Fruit fly (Drosophila melanogaster) whole organism, prepupa: ENCODE data around the gene Vha26.

Experiments
- Blimp-1 ChIP-seq: fragments of 200-800 bp; sonication (Bioruptor generic); optimal IDR thresholded peaks from 3 replicates; lab custom pipeline; 2017; ENCODE audit warnings: missing biosample characterization, missing genetic modification characterization, mild to moderate bottlenecking, moderate library complexity, missing genetic modification reagents
- CG10631 ChIP-seq: fragments of 200-800 bp; sonication (Bioruptor generic); optimal IDR thresholded peaks from 2 replicates; lab custom pipeline; 2016; ENCODE audit warnings: missing biosample characterization, missing genetic modification characterization
- CG10669 ChIP-seq: fragments of 200-800 bp; sonication (Bioruptor generic); optimal IDR thresholded peaks from 3 replicates; lab custom pipeline; 2018; ENCODE audit warnings: missing biosample characterization, mild to moderate bottlenecking, missing genetic modification characterization, moderate library complexity
- CG11294 ChIP-seq: fragments of 200-800 bp; sonication (Bioruptor generic); IDR thresholded peaks from 2 replicates; pipeline ENCODE4 v1.3.6; 2022; ENCODE audit warnings: missing biosample characterization, missing genetic modification characterization
- CG15336 ChIP-seq: fragments of 200-800 bp; sonication (Bioruptor generic); IDR thresholded peaks from 2 replicates; pipeline ENCODE4 v1.3.6; 2022; ENCODE audit warnings: missing biosample characterization, missing genetic modification characterization
- CG1621 ChIP-seq: fragments of 200-800 bp; sonication (Bioruptor generic); optimal IDR thresholded peaks from 3 replicates; lab custom pipeline; 2018; ENCODE audit warnings: missing biosample characterization, mild to moderate bottlenecking, missing genetic modification characterization
- CG16779 ChIP-seq: fragments of 200-800 bp; sonication (Bioruptor generic); optimal IDR thresholded peaks from 3 replicates; lab custom pipeline; 2017; ENCODE audit warnings: missing biosample characterization, mild to moderate bottlenecking, missing genetic modification characterization
- CG3032 ChIP-seq: fragments of 200-800 bp; optimal IDR thresholded peaks from 2 replicates; lab custom pipeline; 2019; ENCODE audit warnings: missing biosample characterization, mild to moderate bottlenecking, missing genetic modification characterization, moderate library complexity
- CG3919 ChIP-seq: fragments of 200-800 bp; sonication (Bioruptor generic); optimal IDR thresholded peaks from 3 replicates; lab custom pipeline; 2016; ENCODE audit warnings: missing biosample characterization, missing genetic modification characterization
- CG6808 ChIP-seq: fragments of 200-800 bp; sonication (Bioruptor generic); optimal IDR thresholded peaks from 3 replicates; lab custom pipeline; 2017; ENCODE audit warnings: missing biosample characterization, missing genetic modification characterization, mild to moderate bottlenecking, moderate library complexity, missing genetic modification reagents
- CG6854 ChIP-seq: fragments of 200-800 bp; sonication (Bioruptor generic); optimal IDR thresholded peaks from 2 replicates; lab custom pipeline; 2017; ENCODE audit warnings: missing biosample characterization, mild to moderate bottlenecking, missing genetic modification characterization
- CG7368 ChIP-seq: fragments of 200-800 bp; sonication (Bioruptor generic); optimal IDR thresholded peaks from 3 replicates; lab custom pipeline; 2016; ENCODE audit warnings: missing biosample characterization, missing genetic modification characterization
- CG8632 ChIP-seq: fragments of 200-800 bp; sonication (Bioruptor generic); optimal IDR thresholded peaks from 3 replicates; lab custom pipeline; 2016; ENCODE audit warnings: missing biosample characterization, missing genetic modification characterization
- CG9139 ChIP-seq: fragments of 200-800 bp; sonication (Bioruptor generic); optimal IDR thresholded peaks from 3 replicates; lab custom pipeline; 2017; ENCODE audit warnings: missing biosample characterization, mild to moderate bottlenecking, missing genetic modification characterization
- Eip75B ChIP-seq: fragments of 200-800 bp; sonication (Bioruptor generic); optimal IDR thresholded peaks from 3 replicates; lab custom pipeline; 2016; ENCODE audit warnings: missing biosample characterization, missing genetic modification characterization
- Eip78C ChIP-seq: fragments of 200-800 bp; sonication (Bioruptor generic); peaks from one replicate; lab custom pipeline; 2016; ENCODE audit warnings: missing biosample characterization, missing genetic modification characterization
- Eip93F ChIP-seq: fragments of 200-800 bp; sonication (Bioruptor generic); optimal IDR thresholded peaks from 2 replicates; lab custom pipeline; 2016; ENCODE audit warnings: missing biosample characterization, mild to moderate bottlenecking, missing genetic modification characterization
- Ets96B ChIP-seq: fragments of 200-800 bp; optimal IDR thresholded peaks from 2 replicates; lab custom pipeline; 2019; ENCODE audit warnings: missing biosample characterization, mild to moderate bottlenecking, missing genetic modification characterization, moderate library complexity
- Gug ChIP-seq: fragments of 200-800 bp; sonication (Bioruptor generic); IDR thresholded peaks from 2 replicates; pipeline ENCODE4 v1.3.6; 2022; ENCODE audit warnings: missing biosample characterization, missing genetic modification characterization
- Hr38 ChIP-seq: sonication (Bioruptor generic); optimal IDR thresholded peaks from 2 replicates; lab custom pipeline; 2016; ENCODE audit warnings: missing biosample characterization, missing genetic modification characterization
- Hr39 ChIP-seq: fragments of 200-800 bp; sonication (Bioruptor generic); optimal IDR thresholded peaks from 2 replicates; lab custom pipeline; 2016; ENCODE audit warnings: missing biosample characterization, missing genetic modification characterization
- Hr4 ChIP-seq: fragments of 200-800 bp; sonication (Bioruptor generic); optimal IDR thresholded peaks from 3 replicates; lab custom pipeline; 2016; ENCODE audit warnings: missing biosample characterization, missing genetic modification characterization
- Lpt ChIP-seq: fragments of 200-800 bp; sonication (Bioruptor generic); optimal IDR thresholded peaks from 3 replicates; lab custom pipeline; 2016; ENCODE audit warnings: missing biosample characterization, missing genetic modification characterization
- Met ChIP-seq: fragments of 200-800 bp; sonication (Bioruptor generic); optimal IDR thresholded peaks from 3 replicates; lab custom pipeline; 2016; ENCODE audit warnings: missing biosample characterization, missing genetic modification characterization
- OdsH ChIP-seq: fragments of 200-800 bp; sonication (Bioruptor generic); optimal IDR thresholded peaks from 3 replicates; lab custom pipeline; 2016; ENCODE audit warnings: missing biosample characterization, missing genetic modification characterization
- Smox ChIP-seq: fragments of 200-800 bp; sonication (Bioruptor generic); optimal IDR thresholded peaks from 3 replicates; lab custom pipeline; 2016; ENCODE audit warnings: missing biosample characterization, missing genetic modification characterization
- Sox102F ChIP-seq: fragments of 200-800 bp; sonication (Bioruptor generic); optimal IDR thresholded peaks from 2 replicates; lab custom pipeline; 2016; ENCODE audit warnings: missing biosample characterization, mild to moderate bottlenecking, missing genetic modification characterization
- Sox14 ChIP-seq: fragments of 200-800 bp; sonication (Bioruptor generic); optimal IDR thresholded peaks from 3 replicates; lab custom pipeline; 2016; ENCODE audit warnings: missing biosample characterization, missing genetic modification characterization
- acj6 ChIP-seq: fragments of 200-800 bp; sonication (Bioruptor generic); optimal IDR thresholded peaks from 3 replicates; lab custom pipeline; 2016; ENCODE audit warnings: missing biosample characterization, missing genetic modification characterization
- cyc ChIP-seq: fragments of 200-800 bp; sonication (Bioruptor generic); optimal IDR thresholded peaks from 3 replicates; lab custom pipeline; 2016; ENCODE audit warnings: missing biosample characterization, missing genetic modification characterization
- dac ChIP-seq: fragments of 200-800 bp; sonication (Bioruptor generic); optimal IDR thresholded peaks from 2 replicates; lab custom pipeline; 2017; ENCODE audit warnings: missing biosample characterization, mild to moderate bottlenecking, missing genetic modification characterization
- dsx ChIP-seq: fragments of 200-800 bp; optimal IDR thresholded peaks from 3 replicates; lab custom pipeline; 2019; ENCODE audit warnings: missing biosample characterization, mild to moderate bottlenecking, missing genetic modification characterization, moderate library complexity; ENCODE audit not compliant: poor library complexity, severe bottlenecking
- eg ChIP-seq: fragments of 200-800 bp; sonication (Bioruptor generic); IDR thresholded peaks from 3 replicates; pipeline ENCODE4 v1.3.6; 2022; ENCODE audit warnings: missing biosample characterization, missing genetic modification characterization
- fd59A ChIP-seq: fragments of 200-800 bp; sonication (Bioruptor generic); optimal IDR thresholded peaks from 2 replicates; lab custom pipeline; 2017; ENCODE audit warnings: missing biosample characterization, mild to moderate bottlenecking, missing genetic modification characterization, missing genetic modification reagents
- fkh ChIP-seq: fragments of 200-800 bp; sonication (Bioruptor generic); optimal IDR thresholded peaks from 3 replicates; lab custom pipeline; 2017; ENCODE audit warnings: missing biosample characterization, mild to moderate bottlenecking, missing genetic modification characterization, moderate library complexity
- lz ChIP-seq: fragments of 200-800 bp; sonication (Bioruptor generic); optimal IDR thresholded peaks from 3 replicates; lab custom pipeline; 2016; ENCODE audit warnings: missing biosample characterization, missing genetic modification characterization
- salr ChIP-seq, 2 experiments: fragments of 200-800 bp; sonication (Bioruptor generic); optimal IDR thresholded peaks; 3 replicates each; lab custom pipeline; 2016 to 2018; ENCODE audit warnings: missing biosample characterization in 2 of 2, missing genetic modification characterization in 2 of 2, mild to moderate bottlenecking in 1 of 2
- spab ChIP-seq: fragments of 200-800 bp; sonication (Bioruptor generic); optimal IDR thresholded peaks from 2 replicates; lab custom pipeline; 2017; ENCODE audit warnings: missing biosample characterization, mild to moderate bottlenecking, missing genetic modification characterization, missing genetic modification reagents
- ss ChIP-seq, 2 experiments: fragments of 200-800 bp; sonication (Bioruptor generic); optimal IDR thresholded peaks; 2 replicates in 1 of 2; 3 replicates in 1 of 2; lab custom pipeline; 2017 to 2018; ENCODE audit warnings: mild to moderate bottlenecking in 2 of 2, missing biosample characterization in 2 of 2, missing genetic modification characterization in 2 of 2, moderate library complexity in 1 of 2
- svp ChIP-seq: fragments of 200-800 bp; sonication (Bioruptor generic); peaks from one replicate; lab custom pipeline; 2016; ENCODE audit warnings: missing biosample characterization, missing genetic modification characterization
- vri ChIP-seq: fragments of 200-800 bp; sonication (Bioruptor generic); optimal IDR thresholded peaks from 3 replicates; lab custom pipeline; 2016; ENCODE audit warnings: missing biosample characterization, mild to moderate bottlenecking, missing genetic modification characterization

Gene Vha26

dm6 chr3R:5592009-5592572, 528 bp downstream of the Vha26 start:
- TF ChIP-seq Hr38 (GFP tag; lab: Kevin White, UChicago): no peak
- TF ChIP-seq Eip78C (GFP tag; lab: Kevin White, UChicago): peak; percentile 52
- no peak for TF ChIP-seq fd59A
- peak; percentile 93 for TF ChIP-seq svp (GFP tag; lab: Kevin White, UChicago)
- TF ChIP-seq fkh (GFP tag; lab: Kevin White, UChicago): peak; percentile 53
- no peak for TF ChIP-seq CG15336
- TF ChIP-seq CG3919 (GFP tag; lab: Kevin White, UChicago): no peak
- TF ChIP-seq, all 60 proteins: peak for 3

dm6 chr3R:5594878-5595277, 3.3 kb downstream of the Vha26 start:
- TF ChIP-seq eg (0 out of 3 replicates have a peak, but pooled peaks have one; percentile 22), Lpt (GFP tag; lab: Kevin White, UChicago) (no peak), OdsH (GFP tag; lab: Kevin White, UChicago) (no peak), spab (GFP tag; lab: Kevin White, UChicago) (no peak), Hr4 (GFP tag; lab: Kevin White, UChicago) (no peak), CG11294 (GFP tag; lab: Robert Waterston, UW) (no peak), CG10669 (GFP tag; lab: Kevin White, UChicago) (no peak), dac (GFP tag; lab: Kevin White, UChicago) (no peak), CG10631 (no peak), Smox (no peak), dsx (peak; percentile 97), Gug (GFP tag; lab: Robert Waterston, UW) (no peak), Eip75B (GFP tag; lab: Kevin White, UChicago) (no peak)

dm6 chr3R:5599521-5600360, 8.2 kb downstream of the Vha26 start:
- TF ChIP-seq Blimp-1 (GFP tag; lab: Kevin White, UChicago): peak; percentile 18
- no peak for TF ChIP-seq acj6 (GFP tag; lab: Kevin White, UChicago)
- TF ChIP-seq Eip78C (GFP tag; lab: Kevin White, UChicago): peak; percentile 14
- TF ChIP-seq, all 60 proteins: peak for 2

dm6 chr3R:5600361-5601043, 8.9 kb downstream of the Vha26 start:
- TF ChIP-seq vri (GFP tag; lab: Kevin White, UChicago): peak; percentile 96
- no peak for TF ChIP-seq cyc (GFP tag; lab: Kevin White, UChicago)
- TF ChIP-seq Lpt (GFP tag; lab: Kevin White, UChicago): peak; percentile 11
- TF ChIP-seq Eip93F (GFP tag; lab: Kevin White, UChicago): peak; percentile 58
- peak; percentile 85 for TF ChIP-seq Sox14 (GFP tag; lab: Kevin White, UChicago)
- TF ChIP-seq Hr39 (GFP tag; lab: Kevin White, UChicago): no peak
- TF ChIP-seq CG7368: no peak
- peak; percentile 74 for TF ChIP-seq CG1621 (tag; lab: Kevin White, UChicago)
- TF ChIP-seq salr (GFP tag; optimal IDR thresholded peaks at IDR 0.05; lab: Kevin White, UChicago): no peak
- TF ChIP-seq Eip78C (GFP tag; lab: Kevin White, UChicago): peak; percentile 69
- TF ChIP-seq Ets96B (tag; lab: Kevin White, UChicago): no peak
- TF ChIP-seq CG6854 (GFP tag; lab: Kevin White, UChicago): no peak
- TF ChIP-seq spab (GFP tag; lab: Kevin White, UChicago): no peak
- peak; percentile 70 for TF ChIP-seq svp (GFP tag; lab: Kevin White, UChicago)
- peak; percentile 63 for TF ChIP-seq CG9139
- no peak for TF ChIP-seq Sox102F (GFP tag; lab: Kevin White, UChicago)
- no peak for TF ChIP-seq Hr4 (GFP tag; lab: Kevin White, UChicago)
- TF ChIP-seq CG6808 (GFP tag; lab: Kevin White, UChicago): peak; percentile 46
- peak; percentile 7 for TF ChIP-seq lz
- peak; percentile 47 for TF ChIP-seq Eip75B (GFP tag; lab: Kevin White, UChicago)
- TF ChIP-seq Hr38 (GFP tag; lab: Kevin White, UChicago): no peak
- no peak for TF ChIP-seq CG3919 (GFP tag; lab: Kevin White, UChicago)
- no peak for TF ChIP-seq Met (GFP tag; lab: Kevin White, UChicago)
- TF ChIP-seq fkh (GFP tag; lab: Kevin White, UChicago): peak; percentile 56
- no peak for TF ChIP-seq OdsH (GFP tag; lab: Kevin White, UChicago)
- peak; percentile 68 to 70 for TF ChIP-seq ss (GFP tag; optimal IDR thresholded peaks at IDR 0.05; lab: Kevin White, UChicago)
- TF ChIP-seq CG8632 (GFP tag; lab: Kevin White, UChicago): no peak
- peak; percentile 43 for TF ChIP-seq CG16779
- TF ChIP-seq dsx: peak; percentile 75
- no peak for TF ChIP-seq CG3032 (tag; lab: Kevin White, UChicago)
